Worm (Caenorhabditis elegans) whole organism, late embryonic: ENCODE measurements around the gene col-180.

Source experiments
- C08G9.2 ChIP-seq: sonication (generic microtip); optimal IDR thresholded peaks from 2 replicates; lab custom pipeline; 2016; ENCODE audit warnings: mild to moderate bottlenecking, missing genetic modification characterization, moderate library complexity, missing compliant biosample characterization
- K02D7.2 ChIP-seq: sonication (generic microtip); optimal IDR thresholded peaks from 2 replicates; lab custom pipeline; 2017; ENCODE audit warnings: mild to moderate bottlenecking, missing genetic modification characterization, missing compliant biosample characterization
- K09A11.1 ChIP-seq: sonication (generic microtip); optimal IDR thresholded peaks from 2 replicates; lab custom pipeline; 2017; ENCODE audit warnings: antibody characterized with exemption, mild to moderate bottlenecking, missing genetic modification characterization, missing compliant biosample characterization; ENCODE audit not compliant: insufficient read depth
- T23F11.4 ChIP-seq: fragments of 200-800 bp; sonication (Bioruptor generic); optimal IDR thresholded peaks from 2 replicates; lab custom pipeline; 2018; ENCODE audit warnings: mild to moderate bottlenecking, missing genetic modification characterization, missing compliant biosample characterization
- Y22D7AL.16 ChIP-seq: sonication (generic microtip); optimal IDR thresholded peaks from 2 replicates; lab custom pipeline; 2016; ENCODE audit warnings: missing genetic modification characterization, missing compliant biosample characterization
- ama-1 ChIP-seq: fragments of 150-350 bp; optimal IDR thresholded peaks from 2 replicates; lab custom pipeline; 2014
- ceh-14 ChIP-seq: sonication (generic microtip); optimal IDR thresholded peaks from 2 replicates; lab custom pipeline; 2016; ENCODE audit warnings: missing genotype, missing genetic modification characterization, missing compliant biosample characterization
- ceh-18 ChIP-seq: sonication (generic microtip); optimal IDR thresholded peaks from 2 replicates; lab custom pipeline; 2016; ENCODE audit warnings: missing genetic modification characterization, missing compliant biosample characterization
- ceh-24 ChIP-seq: sonication (generic microtip); optimal IDR thresholded peaks from 2 replicates; lab custom pipeline; 2016; ENCODE audit warnings: mild to moderate bottlenecking, missing genetic modification characterization, missing compliant biosample characterization
- ceh-30 ChIP-seq: fragments of 150-350 bp; optimal IDR thresholded peaks from 2 replicates; lab custom pipeline; 2014; ENCODE audit warnings: missing biosample characterization, missing genetic modification characterization
- ceh-31 ChIP-seq: sonication (generic microtip); optimal IDR thresholded peaks from 2 replicates; lab custom pipeline; 2016; ENCODE audit warnings: missing genetic modification characterization, missing compliant biosample characterization
- ceh-34 ChIP-seq: sonication (generic microtip); optimal IDR thresholded peaks from 2 replicates; lab custom pipeline; 2016; ENCODE audit warnings: mild to moderate bottlenecking, missing genetic modification characterization, missing compliant biosample characterization
- ceh-45 ChIP-seq: fragments of 200-800 bp; sonication (Bioruptor generic); IDR thresholded peaks from 2 replicates; pipeline ENCODE4 v1.3.6; 2022; ENCODE audit warnings: missing genetic modification reagents, missing genetic modification characterization, missing compliant biosample characterization
- ceh-48 ChIP-seq: sonication (generic microtip); optimal IDR thresholded peaks from 2 replicates; lab custom pipeline; 2016; ENCODE audit warnings: missing genetic modification characterization, inconsistent platforms, missing compliant biosample characterization
- ceh-9 ChIP-seq: sonication (generic microtip); optimal IDR thresholded peaks from 2 replicates; lab custom pipeline; 2016; ENCODE audit warnings: mild to moderate bottlenecking, missing genetic modification characterization, inconsistent platforms, missing compliant biosample characterization
- che-1 ChIP-seq: sonication (generic microtip); optimal IDR thresholded peaks from 2 replicates; lab custom pipeline; 2016; ENCODE audit warnings: mild to moderate bottlenecking, missing genetic modification characterization, missing compliant biosample characterization
- dve-1 ChIP-seq: sonication (generic microtip); optimal IDR thresholded peaks from 2 replicates; lab custom pipeline; 2017; ENCODE audit warnings: antibody characterized with exemption, mild to moderate bottlenecking, missing genetic modification characterization, missing compliant biosample characterization
- elt-2 ChIP-seq: sonication (generic microtip); optimal IDR thresholded peaks from 2 replicates; lab custom pipeline; 2016; ENCODE audit warnings: missing genetic modification reagents, missing genetic modification characterization, missing compliant biosample characterization
- fkh-10 ChIP-seq: fragments of 150-350 bp; optimal IDR thresholded peaks from 2 replicates; lab custom pipeline; 2014; ENCODE audit warnings: missing biosample characterization, missing genetic modification reagents, missing genetic modification characterization
- hlh-15 ChIP-seq: sonication (generic microtip); optimal IDR thresholded peaks from 2 replicates; lab custom pipeline; 2016; ENCODE audit warnings: missing genetic modification characterization, missing compliant biosample characterization
- hlh-30 ChIP-seq: sonication (generic microtip); optimal IDR thresholded peaks from 2 replicates; lab custom pipeline; 2017; ENCODE audit warnings: antibody characterized with exemption, missing genetic modification characterization, missing compliant biosample characterization; ENCODE audit not compliant: insufficient read depth
- madf-2 ChIP-seq: sonication (generic microtip); optimal IDR thresholded peaks from 2 replicates; lab custom pipeline; 2017; ENCODE audit warnings: missing genetic modification characterization, missing compliant biosample characterization
- pax-1 ChIP-seq: fragments of 150-350 bp; optimal IDR thresholded peaks from 2 replicates; lab custom pipeline; 2014; ENCODE audit warnings: missing biosample characterization, missing genetic modification characterization
- rnt-1 ChIP-seq: sonication (generic microtip); optimal IDR thresholded peaks from 2 replicates; lab custom pipeline; 2016; ENCODE audit warnings: missing genetic modification characterization, missing compliant biosample characterization
- sox-2 ChIP-seq: fragments of 200-800 bp; sonication (Bioruptor generic); IDR thresholded peaks from 2 replicates; pipeline ENCODE4 v1.3.6; 2022; ENCODE audit warnings: missing genetic modification reagents, missing genetic modification characterization, missing compliant biosample characterization
- syd-9 ChIP-seq: sonication (generic microtip); optimal IDR thresholded peaks from 2 replicates; lab custom pipeline; 2016; ENCODE audit warnings: mild to moderate bottlenecking, missing genetic modification characterization, moderate library complexity, missing compliant biosample characterization
- ttx-3 ChIP-seq: sonication (generic microtip); optimal IDR thresholded peaks from 2 replicates; lab custom pipeline; 2016; ENCODE audit warnings: missing genetic modification reagents, missing genetic modification characterization, missing compliant biosample characterization
- unc-42 ChIP-seq: sonication (generic microtip); optimal IDR thresholded peaks from 2 replicates; lab custom pipeline; 2016; ENCODE audit warnings: missing genotype, missing genetic modification characterization, missing compliant biosample characterization
- unc-86 ChIP-seq: sonication (generic microtip); optimal IDR thresholded peaks from 2 replicates; lab custom pipeline; 2016; ENCODE audit warnings: missing genetic modification characterization, missing compliant biosample characterization
- ztf-16 ChIP-seq: sonication (generic microtip); optimal IDR thresholded peaks from 2 replicates; lab custom pipeline; 2017; ENCODE audit warnings: missing genetic modification characterization, missing compliant biosample characterization

col-180 gene

ce11 chrX:11734110-11734509 lies 22.0 kb upstream of the col-180 start:
- TF ChIP-seq dve-1 (tag; lab: Kevin White, UChicago): no peak
- TF ChIP-seq ceh-30 (tag; lab: Kevin White, UChicago): no peak
- no peak for TF ChIP-seq Y22D7AL.16 (tag; lab: Kevin White, UChicago)
- TF ChIP-seq ama-1 (lab: Kevin White, UChicago): no peak
- no peak for TF ChIP-seq ceh-34 (tag; lab: Kevin White, UChicago)
- no peak for TF ChIP-seq hlh-30 (tag; lab: Kevin White, UChicago)
- TF ChIP-seq K09A11.1: no peak
- no peak for TF ChIP-seq madf-2
- TF ChIP-seq K02D7.2: no peak
- no peak for TF ChIP-seq ceh-48 (tag; lab: Kevin White, UChicago)
- no peak for TF ChIP-seq ceh-14
- TF ChIP-seq T23F11.4 (GFP tag; lab: Kevin White, UChicago): no peak
- TF ChIP-seq, all 69 proteins: peak for 0

ce11 chrX:11732752-11733151 lies 20.7 kb upstream of the col-180 start:
- TF ChIP-seq syd-9 (tag; lab: Kevin White, UChicago) (no peak), C08G9.2 (tag; lab: Kevin White, UChicago) (no peak), madf-2 (no peak), ttx-3 (tag; lab: Kevin White, UChicago) (no peak), ceh-48 (tag; lab: Kevin White, UChicago) (no peak), ceh-9 (no peak)

- TF ChIP-seq elt-2 (peak; percentile 72), hlh-30 (tag; lab: Kevin White, UChicago) (peak; percentile 4), syd-9 (tag; lab: Kevin White, UChicago) (no peak)
- TF ChIP-seq, all 69 proteins: peak for 2
Measured at ce11 chrX:11727761-11728160, 15.7 kb upstream of the col-180 start, which contains the start of the genes gst-42 and D1053.2. Gene gst-42 (minus strand): TSS chrX:11727936. Gene D1053.2 (plus strand): TSS chrX:11728151.

ce11 chrX:11726450-11726849 lies 14.4 kb upstream of the col-180 start:
- TF ChIP-seq ceh-30 (tag; lab: Kevin White, UChicago) (no peak), ztf-16 (tag; lab: Kevin White, UChicago) (no peak)
- TF ChIP-seq, all 69 proteins: peak for 0

- TF ChIP-seq madf-2 (no peak), ceh-14 (no peak), rnt-1 (tag; lab: Kevin White, UChicago) (no peak), sox-2 (GFP tag; lab: Robert Waterston, UW) (no peak), fkh-10 (GFP tag; lab: Kevin White, UChicago) (no peak), unc-86 (tag; lab: Kevin White, UChicago) (no peak), ceh-45 (GFP tag; lab: Robert Waterston, UW) (no peak), ceh-24 (tag; lab: Kevin White, UChicago) (no peak), che-1 (tag; lab: Kevin White, UChicago) (no peak), pax-1 (tag; lab: Kevin White, UChicago) (no peak)
- TF ChIP-seq, all 69 proteins: peak for 0
Measured at ce11 chrX:11725646-11726045, 13.6 kb upstream of the col-180 start.

- peak; percentile 91 for TF ChIP-seq unc-42 (tag; lab: Kevin White, UChicago)
- no peak for TF ChIP-seq ceh-18 (tag; lab: Kevin White, UChicago)
- TF ChIP-seq ceh-31 (tag; lab: Kevin White, UChicago): peak; percentile 24
Measured at ce11 chrX:11723781-11724201, 11.7 kb upstream of the col-180 start, which contains the start of gene D1053.4. Gene D1053.4 (minus strand): TSS chrX:11723800.

- TF ChIP-seq ceh-9 (no peak), hlh-15 (tag; lab: Kevin White, UChicago) (no peak)
Measured at ce11 chrX:11720058-11720457, 8.0 kb upstream of the col-180 start.
